Fruit fly (Drosophila melanogaster) whole organism, wandering third instar larva: Measurements from ENCODE around the gene CG33490.

Experiments used
- Abd-B ChIP-seq: fragments of >200 bp; optimal IDR thresholded peaks from 2 replicates; lab custom pipeline; 2017; ENCODE audit warnings: missing biosample characterization, missing genetic modification characterization
- CG9705 ChIP-seq: fragments of 200-800 bp; sonication (Bioruptor generic); optimal IDR thresholded peaks from 2 replicates; lab custom pipeline; 2018; ENCODE audit warnings: missing biosample characterization, mild to moderate bottlenecking, missing genetic modification characterization
- CrebA ChIP-seq: fragments of 200-800 bp; sonication (Bioruptor generic); optimal IDR thresholded peaks from 2 replicates; lab custom pipeline; 2016; ENCODE audit warnings: missing biosample characterization, mild to moderate bottlenecking, missing genetic modification characterization, borderline replicate concordance
- Dfd ChIP-seq: fragments of >200 bp; optimal IDR thresholded peaks from 2 replicates; lab custom pipeline; 2017; ENCODE audit warnings: missing biosample characterization, missing genetic modification characterization
- Dif ChIP-seq: fragments of 200-275, 200-300 bp; sonication (Bioruptor generic); optimal IDR thresholded peaks from 2 replicates; lab custom pipeline; 2018; ENCODE audit warnings: missing biosample characterization, missing genetic modification characterization; ENCODE audit not compliant: partially characterized antibody
- GATAd ChIP-seq: sonication (Bioruptor generic); optimal IDR thresholded peaks from 2 replicates; lab custom pipeline; 2016; ENCODE audit warnings: missing biosample characterization, missing genetic modification characterization
- Hnf4 ChIP-seq: fragments of 200-800 bp; sonication (Bioruptor generic); optimal IDR thresholded peaks from 2 replicates; lab custom pipeline; 2016; ENCODE audit warnings: missing biosample characterization, mild to moderate bottlenecking, missing genetic modification characterization
- Hr78 ChIP-seq: fragments of >200 bp; optimal IDR thresholded peaks from 2 replicates; lab custom pipeline; 2017; ENCODE audit warnings: missing biosample characterization, missing genetic modification characterization
- Hr83 ChIP-seq: fragments of 200-300 bp; sonication (Bioruptor generic); optimal IDR thresholded peaks from 2 replicates; lab custom pipeline; 2016; ENCODE audit warnings: missing biosample characterization, mild to moderate bottlenecking, missing genetic modification characterization, moderate library complexity; ENCODE audit not compliant: poor library complexity, severe bottlenecking
- Jra ChIP-seq: sonication (Bioruptor generic); optimal IDR thresholded peaks from 2 replicates; lab custom pipeline; 2016; ENCODE audit warnings: missing biosample characterization, missing genetic modification characterization
- Mio ChIP-seq: sonication (Bioruptor generic); optimal IDR thresholded peaks from 2 replicates; lab custom pipeline; 2016; ENCODE audit warnings: missing biosample characterization, missing genetic modification characterization
- N ChIP-seq: fragments of >200 bp; optimal IDR thresholded peaks from 2 replicates; lab custom pipeline; 2018; ENCODE audit warnings: missing biosample characterization, missing external identifiers, missing genetic modification characterization
- OdsH ChIP-seq: fragments of 200-800 bp; sonication (Bioruptor generic); optimal IDR thresholded peaks from 2 replicates; lab custom pipeline; 2016; ENCODE audit warnings: missing biosample characterization, mild to moderate bottlenecking, missing genetic modification characterization
- Sp1 ChIP-seq: fragments of 200-800 bp; sonication (Bioruptor generic); optimal IDR thresholded peaks from 3 replicates; lab custom pipeline; 2019; ENCODE audit warnings: missing biosample characterization, mild to moderate bottlenecking, missing genetic modification characterization, moderate library complexity
- br ChIP-seq: fragments of 200-800 bp; sonication (Bioruptor generic); optimal IDR thresholded peaks from 2 replicates; lab custom pipeline; 2016; ENCODE audit warnings: missing biosample characterization, missing genetic modification characterization
- brk ChIP-seq: fragments of 200-800 bp; sonication (Bioruptor generic); optimal IDR thresholded peaks from 2 replicates; lab custom pipeline; 2016; ENCODE audit warnings: missing biosample characterization, mild to moderate bottlenecking, missing genetic modification characterization
- dl ChIP-seq, 2 experiments: fragments of 175-275, 200-275 bp in 1 of 2; fragments of 200-275 bp in 1 of 2; sonication (Bioruptor generic); optimal IDR thresholded peaks; lab custom pipeline; 2018; ENCODE audit warnings: mild to moderate bottlenecking in 2 of 2, missing biosample characterization in 2 of 2, missing genetic modification characterization in 2 of 2, moderate library complexity in 2 of 2; ENCODE audit not compliant: partially characterized antibody in 2 of 2, insufficient read depth in 1 of 2
- dmrt93B ChIP-seq: fragments of 200-800 bp; sonication (Bioruptor generic); optimal IDR thresholded peaks from 2 replicates; lab custom pipeline; 2018; ENCODE audit warnings: missing biosample characterization, mild to moderate bottlenecking, missing genetic modification characterization
- dsf ChIP-seq: sonication (Bioruptor generic); optimal IDR thresholded peaks from 2 replicates; lab custom pipeline; 2016; ENCODE audit warnings: missing biosample characterization, missing genetic modification characterization, borderline replicate concordance
- ey ChIP-seq: fragments of 200-800 bp; sonication (Bioruptor generic); optimal IDR thresholded peaks from 2 replicates; lab custom pipeline; 2016; ENCODE audit warnings: missing biosample characterization, missing genetic modification characterization
- foxo ChIP-seq, 2 experiments: fragments of 200-800 bp; sonication (Bioruptor generic); optimal IDR thresholded peaks; 2 replicates in 1 of 2; 3 replicates in 1 of 2; lab custom pipeline; 2016 to 2017; ENCODE audit warnings: missing biosample characterization in 2 of 2, missing genetic modification characterization in 2 of 2
- fru ChIP-seq: fragments of 200-800 bp; sonication (Bioruptor generic); optimal IDR thresholded peaks from 3 replicates; lab custom pipeline; 2016; ENCODE audit warnings: missing biosample characterization, mild to moderate bottlenecking, missing genetic modification characterization
- h ChIP-seq: fragments of 200-800 bp; sonication (Bioruptor generic); optimal IDR thresholded peaks from 3 replicates; lab custom pipeline; 2016; ENCODE audit warnings: missing biosample characterization, mild to moderate bottlenecking, missing genetic modification characterization
- jim ChIP-seq: fragments of 175-275, 200-325 bp; sonication (Bioruptor generic); optimal IDR thresholded peaks from 2 replicates; lab custom pipeline; 2016; ENCODE audit warnings: missing biosample characterization, mild to moderate bottlenecking, missing genetic modification characterization
- pan ChIP-seq: fragments of >200 bp; optimal IDR thresholded peaks from 2 replicates; lab custom pipeline; 2017
- psq ChIP-seq: fragments of 200-800 bp; sonication (Bioruptor generic); optimal IDR thresholded peaks from 3 replicates; lab custom pipeline; 2017; ENCODE audit warnings: missing biosample characterization, mild to moderate bottlenecking, missing genetic modification characterization, moderate library complexity
- rgr ChIP-seq: fragments of 200-800 bp; sonication (Bioruptor generic); optimal IDR thresholded peaks from 3 replicates; lab custom pipeline; 2016; ENCODE audit warnings: missing biosample characterization, mild to moderate bottlenecking, missing genetic modification characterization
- sage ChIP-seq: fragments of 200-800 bp; sonication (Bioruptor generic); optimal IDR thresholded peaks from 2 replicates; lab custom pipeline; 2016; ENCODE audit warnings: missing biosample characterization, mild to moderate bottlenecking, missing genetic modification characterization
- sv ChIP-seq: fragments of 200-800 bp; sonication (Bioruptor generic); optimal IDR thresholded peaks from 3 replicates; lab custom pipeline; 2016; ENCODE audit warnings: missing biosample characterization, missing genetic modification characterization
- tai ChIP-seq: sonication (Bioruptor generic); optimal IDR thresholded peaks from 2 replicates; lab custom pipeline; 2016; ENCODE audit warnings: missing biosample characterization, missing genetic modification characterization
- usp ChIP-seq: fragments of >200 bp; optimal IDR thresholded peaks from 2 replicates; lab custom pipeline; 2017; ENCODE audit warnings: missing biosample characterization, missing genetic modification characterization
- woc ChIP-seq: sonication (Bioruptor generic); optimal IDR thresholded peaks from 2 replicates; lab custom pipeline; 2016; ENCODE audit warnings: missing biosample characterization, mild to moderate bottlenecking, missing genetic modification characterization

The CG33490 gene

DNA sequence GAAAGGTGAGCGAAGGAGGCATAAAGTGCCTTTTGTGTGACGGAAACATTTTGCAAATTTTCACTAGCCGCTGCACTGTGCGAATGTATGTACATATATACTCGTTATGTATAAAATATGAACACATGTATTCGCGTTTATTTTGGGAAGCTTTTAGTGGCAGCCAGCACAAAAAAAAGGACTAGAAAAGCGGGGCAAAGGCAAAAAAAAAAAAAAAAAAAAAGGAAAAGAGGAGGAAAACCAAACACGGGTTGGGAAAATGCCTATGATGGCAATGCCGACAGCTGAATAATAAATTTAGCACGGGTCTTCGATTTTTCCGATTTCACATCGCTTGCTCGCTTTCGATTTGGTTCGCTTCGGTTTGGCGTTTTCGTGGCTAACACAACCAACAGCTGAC lies 25.0 kb downstream of the CG33490 start:
- no peak for TF ChIP-seq woc
- no peak for TF ChIP-seq dl (GFP tag; optimal IDR thresholded peaks at IDR 0.05; lab: Kevin White, UChicago; ENCODE audit: insufficient read depth in 1 of 2, partially characterized antibody in 2 of 2)

DNA sequence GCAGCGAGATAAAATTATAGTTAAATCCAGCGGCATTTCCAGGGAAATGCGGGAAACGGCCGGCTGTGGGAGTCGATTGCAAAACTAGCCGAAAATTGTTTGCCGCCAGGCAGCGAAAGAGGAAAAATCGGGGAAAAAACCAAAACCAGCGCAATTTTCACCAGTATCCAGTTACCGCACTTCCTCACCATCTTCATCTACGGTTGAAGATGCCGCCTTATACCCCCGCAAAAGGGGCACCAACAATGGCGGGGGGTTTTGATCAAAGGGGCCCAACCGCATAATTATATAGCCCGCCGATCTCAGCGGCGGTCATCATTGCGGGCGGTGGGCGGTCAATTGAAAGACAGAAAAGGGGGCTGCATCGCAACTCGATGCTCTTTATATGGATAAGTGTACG lies 26.5 kb downstream of the CG33490 start:
- TF ChIP-seq Jra (GFP tag; lab: Kevin White, UChicago) (no peak), Hnf4 (GFP tag; lab: Kevin White, UChicago) (no peak), OdsH (GFP tag; lab: Kevin White, UChicago) (no peak), Abd-B (GFP tag; lab: Kevin White, UChicago) (no peak), dsf (no peak), ey (GFP tag; lab: Kevin White, UChicago) (no peak), foxo (GFP tag; optimal IDR thresholded peaks at IDR 0.05; lab: Kevin White, UChicago) (no peak), N (GFP tag; lab: Kevin White, UChicago) (no peak), dmrt93B (GFP tag; lab: Kevin White, UChicago) (no peak), sv (GFP tag; lab: Kevin White, UChicago) (no peak), Mio (no peak), pan (lab: Kevin White, UChicago) (no peak), jim (GFP tag; lab: Kevin White, UChicago) (no peak), tai (no peak), dl (GFP tag; optimal IDR thresholded peaks at IDR 0.05; lab: Kevin White, UChicago; ENCODE audit: insufficient read depth in 1 of 2, partially characterized antibody in 2 of 2) (no peak), CG9705 (no peak), fru (GFP tag; lab: Kevin White, UChicago) (no peak), sage (GFP tag; lab: Kevin White, UChicago) (no peak)
- TF ChIP-seq, all 38 proteins: peak for 0

DNA sequence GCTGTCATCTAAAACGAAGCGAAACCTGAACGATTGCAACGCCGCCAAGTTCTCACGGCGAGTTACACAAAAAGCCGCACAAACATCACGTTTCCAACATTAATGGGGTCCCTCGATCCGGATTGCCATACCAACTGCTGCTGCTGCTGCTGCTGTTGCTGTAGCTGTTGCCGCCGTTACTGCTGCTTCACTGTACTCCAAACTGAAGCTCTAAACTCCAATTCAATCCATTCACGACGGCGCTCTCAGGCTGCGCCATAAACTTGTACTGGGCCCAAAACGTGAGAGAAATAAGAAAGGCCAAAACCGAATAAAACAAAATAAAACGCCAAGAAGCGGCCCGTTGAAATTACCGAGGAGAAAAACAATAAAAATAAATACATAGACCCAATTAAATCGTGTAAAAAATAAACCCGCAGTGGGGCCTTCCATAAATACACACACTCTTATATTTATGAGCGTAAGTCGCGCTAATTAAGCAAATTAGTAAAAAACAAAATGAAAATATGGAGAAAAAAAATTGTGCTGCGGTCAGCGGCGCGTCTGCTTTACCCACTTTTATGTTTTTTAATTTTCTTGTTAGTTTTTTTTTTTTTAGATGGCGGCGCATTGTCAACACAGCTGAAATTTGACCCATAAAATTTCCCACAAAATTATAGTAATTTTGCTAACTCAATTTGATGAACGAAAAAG lies 27.0 kb downstream of the CG33490 start:
- TF ChIP-seq Abd-B (GFP tag; lab: Kevin White, UChicago) (no peak), usp (GFP tag; lab: Kevin White, UChicago) (no peak), Hnf4 (GFP tag; lab: Kevin White, UChicago) (no peak), CrebA (GFP tag; lab: Kevin White, UChicago) (no peak)

DNA sequence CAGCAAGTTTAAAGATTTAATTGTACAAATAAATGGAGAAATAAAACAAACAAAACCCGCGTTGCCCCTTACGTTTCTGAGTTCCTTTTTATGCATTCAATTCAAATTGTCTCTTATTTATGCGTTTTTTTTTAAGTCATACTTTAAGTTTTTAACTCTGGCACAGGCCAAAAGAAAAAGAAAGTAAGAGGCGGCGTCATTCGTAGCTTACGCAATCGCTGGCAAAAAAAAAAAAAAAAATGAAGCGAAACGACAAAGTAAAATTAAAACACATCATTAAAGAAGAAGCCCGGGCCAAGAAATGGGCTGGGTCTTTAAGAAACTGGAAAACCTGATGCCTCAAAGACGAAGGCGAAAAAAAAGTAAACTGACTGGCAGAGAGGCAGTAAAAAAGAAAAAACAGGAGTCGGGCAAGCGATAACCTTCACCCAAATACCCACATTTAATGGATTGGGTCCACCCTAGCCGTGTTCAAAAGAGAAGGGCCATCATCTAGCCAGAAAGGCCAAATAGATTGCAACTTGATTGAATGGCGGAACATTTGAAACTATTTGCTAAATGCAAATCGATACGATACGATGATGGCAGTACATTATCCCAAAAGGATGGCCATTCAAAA lies 30.7 kb downstream of the CG33490 start:
- TF ChIP-seq fru (GFP tag; lab: Kevin White, UChicago): no peak
- TF ChIP-seq Sp1 (GFP tag; lab: Kevin White, UChicago): no peak
- TF ChIP-seq dmrt93B (GFP tag; lab: Kevin White, UChicago): no peak
- no peak for TF ChIP-seq psq
- TF ChIP-seq rgr (GFP tag; lab: Kevin White, UChicago): no peak

DNA sequence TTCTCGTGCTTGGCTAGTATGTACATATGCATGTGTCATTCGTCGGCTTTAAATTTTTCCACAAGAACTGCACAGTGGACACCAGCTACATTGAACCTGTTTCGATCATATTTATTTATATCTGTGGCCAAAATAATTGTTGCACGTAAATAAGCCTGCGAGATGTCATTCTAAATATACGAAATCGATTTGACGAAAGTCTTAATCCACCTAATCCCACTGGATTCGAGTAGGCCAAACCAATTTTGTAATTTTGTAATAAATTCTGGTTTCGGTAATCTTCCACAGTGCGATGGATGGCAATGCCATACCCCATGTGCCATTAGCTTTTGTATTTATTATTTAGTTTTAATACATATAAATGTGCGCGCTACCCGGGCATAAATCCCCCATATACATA lies 31.5 kb downstream of the CG33490 start:
- TF ChIP-seq woc (no peak), Dfd (no peak), N (GFP tag; lab: Kevin White, UChicago) (no peak), Hr78 (no peak), fru (GFP tag; lab: Kevin White, UChicago) (no peak), br (GFP tag; lab: Kevin White, UChicago) (no peak), pan (lab: Kevin White, UChicago) (no peak), Hr83 (no peak), psq (no peak), Jra (GFP tag; lab: Kevin White, UChicago) (no peak), foxo (GFP tag; optimal IDR thresholded peaks at IDR 0.05; lab: Kevin White, UChicago) (no peak), GATAd (no peak), jim (GFP tag; lab: Kevin White, UChicago) (no peak), Dif (no peak), Sp1 (GFP tag; lab: Kevin White, UChicago) (no peak), brk (no peak), dmrt93B (GFP tag; lab: Kevin White, UChicago) (no peak), h (GFP tag; lab: Kevin White, UChicago) (no peak), dsf (no peak)
